Fruit fly (Drosophila melanogaster): Measurements from ENCODE around the gene PNUTS.

The PNUTS gene

dm6 chr2L:852647-853111 lies 17.6 kb upstream of the PNUTS start, which contains the start of the genes CG4291 and kraken (continued):
- TF ChIP-seq sr (GFP tag; IDR thresholded peaks at IDR 0.05) (no peak), kni (GFP tag; optimal IDR thresholded peaks at IDR 0.05) (no peak), D19B (GFP tag; optimal IDR thresholded peaks at IDR 0.05) (no peak), wor (GFP tag; IDR thresholded peaks at IDR 0.05) (no peak), mld (GFP tag; IDR thresholded peaks at IDR 0.05; ENCODE audit: partially characterized antibody) (no peak), Awh (GFP tag; IDR thresholded peaks at IDR 0.05) (0 out of 2 replicates have a peak, but pooled peaks have one; percentile 17), CG3995 (GFP tag; optimal IDR thresholded peaks at IDR 0.05) (no peak), CG7839 (tag; optimal IDR thresholded peaks at IDR 0.05) (peak; percentile 40), CG16813 (GFP tag; IDR thresholded peaks at IDR 0.05; ENCODE audit: partially characterized antibody) (peak; percentile 44; the same call in 2 of the 3 replicates), Lim3 (GFP tag; IDR thresholded peaks at IDR 0.05) (no peak), otp (GFP tag; IDR thresholded peaks at IDR 0.05) (no peak), ham (GFP tag; IDR thresholded peaks at IDR 0.05) (no peak), so (GFP tag; IDR thresholded peaks at IDR 0.05) (peak; percentile 50; the same call in 1 of the 3 replicates), CG33557 (GFP tag; optimal IDR thresholded peaks at IDR 0.05) (peak; percentile 13), sima (GFP tag; optimal IDR thresholded peaks at IDR 0.05) (no peak), CG17186 (GFP tag; optimal IDR thresholded peaks at IDR 0.05) (peak; percentile 62), CG9876 (GFP tag; optimal IDR thresholded peaks at IDR 0.05) (no peak), trh (GFP tag; optimal IDR thresholded peaks at IDR 0.05) (no peak), CG11696 (GFP tag; IDR thresholded peaks at IDR 0.05) (no peak), Scr (GFP tag; IDR thresholded peaks at IDR 0.05; ENCODE audit: partially characterized antibody) (peak; percentile 44; the same call in 1 of the 2 replicates), CG7928 (GFP tag; optimal IDR thresholded peaks at IDR 0.05) (no peak), CG7556 (GFP tag; optimal IDR thresholded peaks at IDR 0.05) (peak; percentile 30), NC2β (GFP tag; optimal IDR thresholded peaks at IDR 0.05) (no peak), pita (GFP tag; optimal IDR thresholded peaks at IDR 0.05) (no peak), crol (GFP tag; IDR thresholded peaks at IDR 0.05) (0 out of 2 replicates have a peak, but pooled peaks have one; percentile 9), Camta (GFP tag; optimal IDR thresholded peaks at IDR 0.05) (peak; percentile 6), HLH3B (GFP tag; IDR thresholded peaks at IDR 0.05) (peak; percentile 22; the same call in 1 of the 2 replicates), Gug (GFP tag; IDR thresholded peaks at IDR 0.05) (peak; percentile 71; the same call in 2 of the 4 replicates), CG4854 (GFP tag; optimal IDR thresholded peaks at IDR 0.05) (no peak), Rx (GFP tag; IDR thresholded peaks at IDR 0.05) (no peak), CG17361 (GFP tag; IDR thresholded peaks at IDR 0.05) (0 out of 3 replicates have a peak, but pooled peaks have one; percentile 22), fd102C (GFP tag; optimal IDR thresholded peaks at IDR 0.05) (no peak), ems (GFP tag; optimal IDR thresholded peaks at IDR 0.05) (peak; percentile 45), Hr39 (optimal IDR thresholded peaks at IDR 0.05) (no peak), CG18619 (GFP tag; optimal IDR thresholded peaks at IDR 0.05) (no peak), Ets65A (GFP tag) (peak; percentile 92), CG31441 (GFP tag; IDR thresholded peaks at IDR 0.05) (peak; percentile 49; the same call in 1 of the 2 replicates), HmgD (GFP tag; optimal IDR thresholded peaks at IDR 0.05) (peak; percentile 23), dmrt99B (tag; optimal IDR thresholded peaks at IDR 0.05) (peak; percentile 35), Doc2 (GFP tag; IDR thresholded peaks at IDR 0.05) (no peak), CG4424 (GFP tag; optimal IDR thresholded peaks at IDR 0.05) (peak; percentile 52), Tbp (GFP tag; optimal IDR thresholded peaks at IDR 0.05) (no peak), CG13287 (GFP tag; IDR thresholded peaks at IDR 0.05; ENCODE audit: partially characterized antibody) (peak; percentile 64), CG10147 (GFP tag; optimal IDR thresholded peaks at IDR 0.05) (peak; percentile 32), luna (GFP tag; optimal IDR thresholded peaks at IDR 0.05) (no peak), Sry-β (GFP tag; optimal IDR thresholded peaks at IDR 0.05) (peak; percentile 99), jigr1 (GFP tag; IDR thresholded peaks at IDR 0.05) (no peak), CG10366 (GFP tag; IDR thresholded peaks at IDR 0.05) (peak; percentile 46), Nf-YA (GFP tag; IDR thresholded peaks at IDR 0.05) (no peak), CG14860 (GFP tag; IDR thresholded peaks at IDR 0.05; ENCODE audit: partially characterized antibody) (no peak), MTF-1 (GFP tag; optimal IDR thresholded peaks at IDR 0.05; ENCODE audit: borderline replicate concordance) (peak; percentile 64), CG7372 (GFP tag; IDR thresholded peaks at IDR 0.05) (no peak)

All from whole organism, embryonic.